Worm (Caenorhabditis elegans): ENCODE results near the gene lin-26.

ce11 chrII:7709301-7709754 lies 27.3 kb downstream of the lin-26 start, which contains the start of gene sre-1:
- TF ChIP-seq zip-8 (tag; optimal IDR thresholded peaks at IDR 0.05) = no peak
- no peak for TF ChIP-seq snpc-4 (tag; optimal IDR thresholded peaks at IDR 0.05)
- no peak for TF ChIP-seq blmp-1 (tag; optimal IDR thresholded peaks at IDR 0.05)
- no peak for TF ChIP-seq drap-1 (GFP tag; optimal IDR thresholded peaks at IDR 0.05)
- TF ChIP-seq lin-32 (GFP tag; optimal IDR thresholded peaks at IDR 0.05) = no peak
- no peak for TF ChIP-seq lin-13 (tag; optimal IDR thresholded peaks at IDR 0.05)
- no peak for TF ChIP-seq elt-1 (tag; optimal IDR thresholded peaks at IDR 0.05; ENCODE audit: borderline replicate concordance, insufficient read depth)
- no peak for TF ChIP-seq unc-39 (tag; optimal IDR thresholded peaks at IDR 0.05)
- no peak for TF ChIP-seq pha-4 (tag; optimal IDR thresholded peaks at IDR 0.05)
